Fruit fly (Drosophila melanogaster) whole organism, embryonic: ENCODE data around the gene RpS3.

Source experiments
- Adf1 ChIP-seq: fragments of 200-800 bp; sonication (Bioruptor generic); IDR thresholded peaks from 2 replicates; pipeline ENCODE4 v1.3.6; 2022; ENCODE audit warnings: missing biosample characterization, missing genetic modification characterization
- Atf3 ChIP-seq: fragments of 200-800 bp; sonication (Bioruptor generic); optimal IDR thresholded peaks from 3 replicates; lab custom pipeline; 2016; ENCODE audit warnings: missing biosample characterization, missing genetic modification characterization
- B-H1 ChIP-seq: fragments of 200-800 bp; sonication (Bioruptor generic); IDR thresholded peaks from 3 replicates; pipeline ENCODE4 v1.3.6; 2022; ENCODE audit warnings: missing biosample characterization, missing genetic modification characterization
- CG13123 ChIP-seq: fragments of 200-800 bp; sonication (Bioruptor generic); optimal IDR thresholded peaks from 2 replicates; lab custom pipeline; 2016; ENCODE audit warnings: missing biosample characterization, missing genetic modification characterization
- CG13775 ChIP-seq: fragments of 200-800 bp; sonication (Bioruptor generic); optimal IDR thresholded peaks from 3 replicates; lab custom pipeline; 2017; ENCODE audit warnings: missing biosample characterization, mild to moderate bottlenecking, missing genetic modification characterization
- CG14667 ChIP-seq: fragments of 200-800 bp; sonication (Bioruptor generic); IDR thresholded peaks from 2 replicates; pipeline ENCODE4 v1.3.6; 2022; ENCODE audit warnings: missing biosample characterization, missing genetic modification characterization
- CG15601 ChIP-seq: fragments of 200-800 bp; sonication (Bioruptor generic); optimal IDR thresholded peaks from 3 replicates; lab custom pipeline; 2019; ENCODE audit warnings: missing biosample characterization, mild to moderate bottlenecking, missing genetic modification characterization, moderate library complexity
- CG16815 ChIP-seq: fragments of 200-800 bp; sonication (Bioruptor generic); optimal IDR thresholded peaks from 3 replicates; lab custom pipeline; 2017; ENCODE audit warnings: missing biosample characterization, mild to moderate bottlenecking, missing genetic modification characterization
- CG17328 ChIP-seq: fragments of 200-800 bp; sonication (Bioruptor generic); IDR thresholded peaks from 2 replicates; pipeline ENCODE4 v1.3.6; 2022; ENCODE audit warnings: missing biosample characterization, missing genetic modification characterization
- CG18619 ChIP-seq: fragments of 200-800 bp; sonication (Bioruptor generic); optimal IDR thresholded peaks from 3 replicates; lab custom pipeline; 2017; ENCODE audit warnings: missing biosample characterization, mild to moderate bottlenecking, missing genetic modification characterization
- CG2120 ChIP-seq: fragments of 200-800 bp; sonication (Bioruptor generic); optimal IDR thresholded peaks from 3 replicates; lab custom pipeline; 2016; ENCODE audit warnings: missing biosample characterization, missing genetic modification characterization
- CG2199 ChIP-seq: fragments of 200-800 bp; sonication (Bioruptor generic); IDR thresholded peaks from 3 replicates; pipeline ENCODE4 v1.3.6; 2022; ENCODE audit warnings: missing biosample characterization, missing genetic modification characterization
- CG2678 ChIP-seq: fragments of 200-800 bp; sonication (Bioruptor generic); optimal IDR thresholded peaks from 3 replicates; lab custom pipeline; 2019; ENCODE audit warnings: missing biosample characterization, mild to moderate bottlenecking, missing genetic modification characterization, moderate library complexity
- CG31388 ChIP-seq: fragments of 200-800 bp; sonication (Bioruptor generic); optimal IDR thresholded peaks from 2 replicates; lab custom pipeline; 2016; ENCODE audit warnings: missing biosample characterization, missing genetic modification characterization
- CG34376 ChIP-seq: fragments of 200-800 bp; sonication (Bioruptor generic); optimal IDR thresholded peaks from 2 replicates; lab custom pipeline; 2018; ENCODE audit warnings: missing biosample characterization, mild to moderate bottlenecking, missing genetic modification characterization
- CG42726 ChIP-seq: fragments of 200-800 bp; sonication (Bioruptor generic); IDR thresholded peaks from 2 replicates; pipeline ENCODE4 v1.3.6; 2022; ENCODE audit warnings: missing biosample characterization, missing genetic modification characterization; ENCODE audit not compliant: partially characterized antibody
- CG4854 ChIP-seq: fragments of 200-800 bp; sonication (Bioruptor generic); optimal IDR thresholded peaks from 2 replicates; lab custom pipeline; 2016; ENCODE audit warnings: missing biosample characterization, missing genetic modification characterization, inconsistent platforms
- CG6765 ChIP-seq: fragments of 200-800 bp; sonication (Bioruptor generic); optimal IDR thresholded peaks from 3 replicates; lab custom pipeline; 2017; ENCODE audit warnings: missing biosample characterization, mild to moderate bottlenecking, missing genetic modification characterization
- CG7556 ChIP-seq: fragments of 200-800 bp; sonication (Bioruptor generic); optimal IDR thresholded peaks from 2 replicates; lab custom pipeline; 2017; ENCODE audit warnings: missing biosample characterization, mild to moderate bottlenecking, missing genetic modification characterization
- CG7963 ChIP-seq: fragments of 200-800 bp; sonication (Bioruptor generic); IDR thresholded peaks from 3 replicates; pipeline ENCODE4 v1.3.6; 2022; ENCODE audit warnings: missing biosample characterization, missing genetic modification characterization; ENCODE audit not compliant: partially characterized antibody
- D19A ChIP-seq: fragments of 200-800 bp; optimal IDR thresholded peaks from 3 replicates; lab custom pipeline; 2019; ENCODE audit warnings: missing biosample characterization, mild to moderate bottlenecking, missing genetic modification characterization, moderate library complexity
- Doc2 ChIP-seq: fragments of 200-800 bp; sonication (Bioruptor generic); IDR thresholded peaks from 2 replicates; pipeline ENCODE4 v1.3.6; 2022; ENCODE audit warnings: missing biosample characterization, missing genetic modification characterization
- Drgx ChIP-seq: fragments of 200-800 bp; sonication (Bioruptor generic); IDR thresholded peaks from 2 replicates; pipeline ENCODE4 v1.3.6; 2022; ENCODE audit warnings: missing biosample characterization, missing genetic modification characterization
- Max ChIP-seq: fragments of 200-800 bp; sonication (Bioruptor generic); optimal IDR thresholded peaks from 2 replicates; lab custom pipeline; 2016; ENCODE audit warnings: missing biosample characterization, mild to moderate bottlenecking, missing genetic modification characterization
- Mrtf ChIP-seq: fragments of 200-800 bp; sonication (Bioruptor generic); IDR thresholded peaks from 3 replicates; pipeline ENCODE4 v1.3.6; 2022; ENCODE audit warnings: missing biosample characterization, missing genetic modification characterization
- Nf-YA ChIP-seq: fragments of 200-800 bp; sonication (Bioruptor generic); IDR thresholded peaks from 2 replicates; pipeline ENCODE4 v1.3.6; 2022; ENCODE audit warnings: missing biosample characterization, missing genetic modification characterization
- Optix ChIP-seq: fragments of 200-800 bp; sonication (Bioruptor generic); IDR thresholded peaks from 3 replicates; pipeline ENCODE4 v1.3.6; 2022; ENCODE audit warnings: missing biosample characterization, missing genetic modification characterization
- Scr ChIP-seq: fragments of 200-800 bp; sonication (Bioruptor generic); IDR thresholded peaks from 2 replicates; pipeline ENCODE4 v1.3.6; 2022; ENCODE audit warnings: missing biosample characterization, missing genetic modification characterization; ENCODE audit not compliant: partially characterized antibody
- Stat92E ChIP-seq, 3 experiments: fragments of >200 bp in 2 of 3; fragments of 200-800 bp in 1 of 3; sonication (Bioruptor generic) in 1 of 3; optimal IDR thresholded peaks; 2 replicates each; lab custom pipeline; 2017 to 2019; ENCODE audit warnings: missing biosample characterization in 3 of 3, missing genetic modification characterization in 3 of 3, mild to moderate bottlenecking in 1 of 3, moderate library complexity in 1 of 3
- Taf1 ChIP-seq: fragments of 200-800 bp; sonication (Bioruptor generic); IDR thresholded peaks from 2 replicates; pipeline ENCODE4 v1.3.6; 2022; ENCODE audit warnings: missing biosample characterization, missing genetic modification characterization
- Trl ChIP-seq, 3 experiments: fragments of >200 bp in 2 of 3; fragments of 200-800 bp in 1 of 3; sonication (Bioruptor generic) in 1 of 3; optimal IDR thresholded peaks; 2 replicates in 1 of 3; 3 replicates in 2 of 3; lab custom pipeline; 2016 to 2017; ENCODE audit warnings: missing biosample characterization in 1 of 3, missing genetic modification characterization in 1 of 3
- ato ChIP-seq: fragments of 200-800 bp; sonication (Bioruptor generic); IDR thresholded peaks from 2 replicates; pipeline ENCODE4 v1.3.6; 2022; ENCODE audit warnings: missing biosample characterization, missing genetic modification characterization; ENCODE audit not compliant: partially characterized antibody
- chinmo ChIP-seq: fragments of 200-800 bp; sonication (Bioruptor generic); IDR thresholded peaks from 4 replicates; pipeline ENCODE4 v1.3.6; 2022; ENCODE audit warnings: missing biosample characterization, missing genetic modification characterization; ENCODE audit not compliant: partially characterized antibody
- gcm ChIP-seq: fragments of 200-800 bp; sonication (Bioruptor generic); optimal IDR thresholded peaks from 2 replicates; lab custom pipeline; 2019; ENCODE audit warnings: missing biosample characterization, mild to moderate bottlenecking, missing genetic modification characterization, moderate library complexity
- gro ChIP-seq: fragments of 200-800 bp; sonication (Bioruptor generic); optimal IDR thresholded peaks from 2 replicates; lab custom pipeline; 2016; ENCODE audit warnings: missing biosample characterization, missing genetic modification characterization
- ind ChIP-seq: fragments of 200-800 bp; sonication (Bioruptor generic); optimal IDR thresholded peaks from 3 replicates; lab custom pipeline; 2016; ENCODE audit warnings: missing biosample characterization, missing genetic modification characterization
- insv ChIP-seq, 2 experiments: fragments of 200-800 bp; sonication (Bioruptor generic); optimal IDR thresholded peaks; 3 replicates each; lab custom pipeline; 2016 to 2018; ENCODE audit warnings: missing biosample characterization in 2 of 2, missing genetic modification characterization in 2 of 2
- inv ChIP-seq: fragments of 200-800 bp; sonication (Bioruptor generic); IDR thresholded peaks from 2 replicates; pipeline ENCODE4 v1.3.6; 2022; ENCODE audit warnings: missing biosample characterization, missing genetic modification characterization; ENCODE audit not compliant: partially characterized antibody
- nerfin-1 ChIP-seq: fragments of 200-800 bp; sonication (Bioruptor generic); optimal IDR thresholded peaks from 3 replicates; lab custom pipeline; 2019; ENCODE audit warnings: missing biosample characterization, mild to moderate bottlenecking, missing genetic modification characterization, moderate library complexity
- nom ChIP-seq: fragments of 200-800 bp; sonication (Bioruptor generic); optimal IDR thresholded peaks from 2 replicates; lab custom pipeline; 2017; ENCODE audit warnings: missing biosample characterization, missing genetic modification characterization, mild to moderate bottlenecking, moderate library complexity, missing genetic modification reagents
- org-1 ChIP-seq: fragments of 200-800 bp; sonication (Bioruptor generic); optimal IDR thresholded peaks from 2 replicates; lab custom pipeline; 2017; ENCODE audit warnings: missing biosample characterization, missing genetic modification characterization
- sd ChIP-seq: fragments of 200-800 bp; sonication (Bioruptor generic); optimal IDR thresholded peaks from 3 replicates; lab custom pipeline; 2018; ENCODE audit warnings: missing biosample characterization, mild to moderate bottlenecking, missing genetic modification characterization, moderate library complexity
- sima ChIP-seq: fragments of 200-800 bp; sonication (Bioruptor generic); optimal IDR thresholded peaks from 2 replicates; lab custom pipeline; 2016; ENCODE audit warnings: missing biosample characterization, missing genetic modification characterization
- slbo ChIP-seq: fragments of 200-800 bp; sonication (Bioruptor generic); IDR thresholded peaks from 2 replicates; pipeline ENCODE4 v1.3.6; 2022; ENCODE audit warnings: missing biosample characterization, missing genetic modification characterization
- sob ChIP-seq: fragments of 200-800 bp; sonication (Bioruptor generic); IDR thresholded peaks from 2 replicates; pipeline ENCODE4 v1.3.6; 2022; ENCODE audit warnings: missing biosample characterization, missing genetic modification characterization
- tap ChIP-seq: fragments of 200-800 bp; optimal IDR thresholded peaks from 3 replicates; lab custom pipeline; 2019; ENCODE audit warnings: missing biosample characterization, mild to moderate bottlenecking, missing genetic modification characterization, moderate library complexity
- tx ChIP-seq: fragments of 200-800 bp; sonication (Bioruptor generic); optimal IDR thresholded peaks from 2 replicates; lab custom pipeline; 2016; ENCODE audit warnings: missing biosample characterization, missing genetic modification characterization
- usp ChIP-seq: fragments of >200 bp; optimal IDR thresholded peaks from 2 replicates; lab custom pipeline; 2017; ENCODE audit warnings: missing biosample characterization, missing genetic modification characterization

The RpS3 gene

DNA sequence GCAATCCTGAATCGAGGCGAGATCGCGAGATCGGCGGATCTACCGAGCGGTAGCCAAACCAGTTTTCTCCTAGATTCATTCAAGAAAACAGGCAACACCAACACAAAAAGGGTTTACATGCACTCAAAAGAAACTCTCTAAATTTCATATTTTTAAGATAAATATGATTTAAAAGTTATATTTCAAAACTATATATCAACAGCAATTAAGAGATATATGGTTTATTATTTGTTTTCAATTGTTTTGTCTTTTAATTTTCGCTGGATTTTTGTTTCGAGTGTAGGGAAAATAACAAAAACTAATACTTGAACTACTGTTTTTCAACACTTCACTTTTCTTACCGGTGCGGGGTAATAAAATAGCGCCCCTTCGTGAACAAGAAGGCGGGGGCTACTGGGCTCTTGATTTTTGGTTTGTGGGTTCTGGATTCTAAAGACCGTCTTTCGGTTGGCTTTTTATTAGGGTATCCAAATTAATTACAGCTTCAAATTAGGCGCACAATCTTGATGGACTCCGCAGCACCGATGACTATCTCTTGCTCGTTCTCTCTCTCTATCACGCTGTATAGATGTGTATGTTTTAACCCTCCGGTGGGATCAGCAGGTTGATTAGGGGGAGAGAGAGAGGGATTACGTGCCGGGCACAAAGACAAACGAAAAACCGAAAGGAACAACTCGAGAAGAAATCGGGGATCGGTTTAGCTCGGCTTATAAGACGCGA lies 13.4 kb upstream of the RpS3 start (continued):
- peak; percentile 39 for TF ChIP-seq gcm (GFP tag; lab: Kevin White, UChicago)
- no peak for TF ChIP-seq chinmo
- TF ChIP-seq Stat92E (GFP tag; optimal IDR thresholded peaks at IDR 0.05; lab: Kevin White, UChicago), result no peak
- TF ChIP-seq slbo (GFP tag; lab: Robert Waterston, UW), result no peak
- TF ChIP-seq CG15601, result peak; percentile 51
- TF ChIP-seq gro (GFP tag; lab: Kevin White, UChicago), result no peak
- no peak for TF ChIP-seq CG14667
- no peak for TF ChIP-seq CG2120 (GFP tag; lab: Kevin White, UChicago)
- peak; percentile 4 for TF ChIP-seq tap
- peak; percentile 61 for TF ChIP-seq D19A (tag; lab: Kevin White, UChicago)
- TF ChIP-seq CG34376 (GFP tag; lab: Kevin White, UChicago), result no peak
- TF ChIP-seq inv (GFP tag; lab: Robert Waterston, UW), result no peak
- peak; percentile 39 for TF ChIP-seq CG13775 (GFP tag; lab: Kevin White, UChicago)
- no peak for TF ChIP-seq Scr (GFP tag; lab: Robert Waterston, UW)
- TF ChIP-seq CG6765, result no peak
- no peak for TF ChIP-seq CG13123 (GFP tag; lab: Kevin White, UChicago)
- no peak for TF ChIP-seq usp (GFP tag; lab: Kevin White, UChicago)
- no peak for TF ChIP-seq ato (GFP tag; lab: Robert Waterston, UW)
- no peak for TF ChIP-seq Optix (GFP tag; lab: Robert Waterston, UW)
- TF ChIP-seq Max (GFP tag; lab: Kevin White, UChicago), result no peak
- peak; percentile 8 for TF ChIP-seq CG4854 (GFP tag; lab: Kevin White, UChicago)
- no peak for TF ChIP-seq Mrtf (GFP tag; lab: Robert Waterston, UW)
- no peak for TF ChIP-seq CG31388 (GFP tag; lab: Kevin White, UChicago)
- no peak for TF ChIP-seq B-H1
- TF ChIP-seq tx (GFP tag; lab: Kevin White, UChicago), result no peak
- TF ChIP-seq CG7556 (GFP tag; lab: Kevin White, UChicago), result peak; percentile 48
- no peak for TF ChIP-seq CG18619 (GFP tag; lab: Kevin White, UChicago)
- no peak for TF ChIP-seq sd (tag; lab: Kevin White, UChicago)
- TF ChIP-seq Nf-YA, result no peak
- TF ChIP-seq sob (GFP tag; lab: Robert Waterston, UW), result no peak

DNA sequence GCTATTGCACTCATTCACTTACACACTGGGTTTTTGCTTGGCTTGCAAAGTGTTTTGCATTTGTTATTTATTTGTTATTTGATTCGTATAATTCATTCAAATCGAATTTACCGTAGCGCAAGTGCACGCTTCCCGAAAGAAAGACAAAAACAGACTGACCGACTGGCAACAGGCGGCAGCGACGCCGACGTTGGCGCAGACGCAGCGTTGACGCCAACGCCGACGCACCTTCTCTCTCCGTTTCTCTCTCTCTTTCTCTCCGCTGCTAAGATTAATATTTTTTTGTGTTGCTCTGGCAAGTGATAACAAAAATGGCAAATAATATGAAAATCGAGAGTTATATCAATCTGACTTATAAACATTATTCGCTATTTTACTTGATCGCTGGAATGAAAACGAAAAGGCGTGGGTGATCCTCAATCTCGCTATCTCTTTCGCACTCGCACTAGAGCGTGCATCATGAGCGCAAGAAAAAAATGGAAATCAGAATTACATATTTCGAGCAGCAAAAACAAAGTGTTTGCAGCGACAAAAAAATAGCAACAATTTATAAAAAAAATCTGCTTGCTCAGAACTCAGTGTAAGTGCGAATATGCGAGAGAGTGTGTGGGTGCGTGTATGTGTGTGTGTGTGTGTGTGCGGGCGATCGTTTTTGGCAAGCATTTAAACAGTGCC lies 12.5 kb upstream of the RpS3 start, which contains the start of gene pnt:
pnt (minus strand) TSS at position 161 of the 675 bp plus-strand sequence.
- TF ChIP-seq ind (no peak), CG42726 (0 out of 2 replicates have a peak, but pooled peaks have one; percentile 6), CG2678 (tag; lab: Kevin White, UChicago) (no peak), nerfin-1 (tag; lab: Kevin White, UChicago) (no peak), sima (GFP tag; lab: Kevin White, UChicago) (no peak), CG34376 (GFP tag; lab: Kevin White, UChicago) (no peak), Drgx (0 out of 2 replicates have a peak, but pooled peaks have one; percentile 17), org-1 (GFP tag; lab: Kevin White, UChicago) (no peak), nom (GFP tag; lab: Kevin White, UChicago) (no peak), CG16815 (GFP tag; lab: Kevin White, UChicago) (no peak), Atf3 (no peak), CG7963 (GFP tag; lab: Robert Waterston, UW) (no peak), Adf1 (GFP tag; lab: Robert Waterston, UW) (peak; percentile 99), sd (tag; lab: Kevin White, UChicago) (peak; percentile 7), CG2199 (GFP tag; lab: Robert Waterston, UW) (peak; percentile 71; the same call in 1 of the 3 replicates), Trl (optimal IDR thresholded peaks at IDR 0.05; lab: Kevin White, UChicago) (peak; percentile 74 to 86), Trl (GFP tag; optimal IDR thresholded peaks at IDR 0.05; lab: Kevin White, UChicago) (no peak), CG17328 (GFP tag; lab: Robert Waterston, UW) (no peak), insv (GFP tag; optimal IDR thresholded peaks at IDR 0.05; lab: Kevin White, UChicago) (no peak), Taf1 (GFP tag; lab: Robert Waterston, UW) (no peak), Doc2 (GFP tag; lab: Robert Waterston, UW) (no peak)
